Worm (Caenorhabditis elegans): Measurements from ENCODE around the gene fbxa-111.
"Not testable (repeated sequence)": the region's sequence is repeated elsewhere in the genome, so short reads cannot be mapped to it uniquely, and the experiment has no call there.

The fbxa-111 gene

DNA sequence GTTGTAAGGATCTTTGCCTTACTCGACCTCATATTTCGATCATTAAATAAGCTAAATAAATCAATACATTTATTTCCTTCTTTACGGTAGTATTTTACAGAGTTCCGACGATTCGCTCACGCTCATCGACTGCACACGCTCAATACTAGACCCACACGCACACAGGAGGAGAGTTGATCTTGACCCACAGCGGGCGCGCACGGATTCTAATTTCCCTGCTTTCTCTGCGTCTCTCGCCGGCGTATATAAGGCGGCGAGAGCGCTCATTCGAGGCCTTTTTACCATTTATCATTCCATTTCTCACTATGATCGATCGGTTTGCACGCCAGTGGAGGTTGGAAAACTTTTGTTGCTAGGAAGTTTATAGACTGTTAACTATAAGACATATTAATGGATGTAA lies 527 bp upstream of the fbxa-111 start:
- TF ChIP-seq swsn-7 (tag; optimal IDR thresholded peaks at IDR 0.05) = no peak
- TF ChIP-seq unc-98 (GFP tag; IDR thresholded peaks at IDR 0.05) = no peak
- TF ChIP-seq unc-130 (tag; optimal IDR thresholded peaks at IDR 0.05) = no peak
- no peak for TF ChIP-seq nhr-28 (tag; optimal IDR thresholded peaks at IDR 0.05)
- no peak for TF ChIP-seq pag-3 (tag; optimal IDR thresholded peaks at IDR 0.05; ENCODE audit: borderline replicate concordance, insufficient read depth)
- no peak for TF ChIP-seq unc-30 (tag; optimal IDR thresholded peaks at IDR 0.05)
- TF ChIP-seq jun-1 (tag; optimal IDR thresholded peaks at IDR 0.05) = no peak

ce11 chrV:16948011-16948410 lies 1.5 kb downstream of the fbxa-111 start, which contains the start of gene fbxa-112:
Gene fbxa-112, minus strand, starts transcription at chrV:16948111.
- not testable (repeated sequence) for TF ChIP-seq ceh-63 (GFP tag; optimal IDR thresholded peaks at IDR 0.05); pqm-1 (tag; optimal IDR thresholded peaks at IDR 0.05); nhr-76 (tag; optimal IDR thresholded peaks at IDR 0.05)

DNA sequence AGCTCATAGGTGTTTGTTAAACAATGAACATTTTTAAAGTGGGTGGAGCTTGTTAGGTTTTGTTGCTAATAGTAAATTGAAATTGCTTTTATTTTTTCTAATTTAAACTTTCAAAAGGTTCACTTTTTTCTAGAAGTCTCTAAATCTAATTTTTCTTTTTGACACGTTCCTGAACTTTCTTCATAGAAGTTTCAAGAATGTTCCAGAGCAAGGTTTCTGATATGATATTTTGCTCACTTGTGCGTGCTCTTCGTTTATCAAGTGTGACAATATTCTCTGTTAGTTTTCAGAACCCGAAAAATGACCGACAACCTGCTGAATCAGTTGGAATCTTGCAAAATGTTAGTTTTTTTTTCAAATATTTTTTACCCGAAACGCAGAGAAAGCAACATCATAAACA lies 10.8 kb downstream of the fbxa-111 start, which contains the start of gene fbxa-148:
Gene fbxa-148 (plus strand): TSS at position 301 of the 400 bp plus-strand sequence.
- not testable (repeated sequence) for TF ChIP-seq irx-1, egl-27, mdl-1 (tag; optimal IDR thresholded peaks at IDR 0.05)

ce11 chrV:16927345-16927744 lies 22.2 kb downstream of the fbxa-111 start, which contains the start of gene Y102A5C.36:
Gene Y102A5C.36, minus strand, starts transcription at chrV:16927445.
- no peak for TF ChIP-seq mef-2 (tag; optimal IDR thresholded peaks at IDR 0.05)
- TF ChIP-seq dpl-1 (GFP tag; optimal IDR thresholded peaks at IDR 0.05) = no peak

ce11 chrV:16921952-16922351 lies 27.6 kb downstream of the fbxa-111 start, which contains the start of gene Y102A5C.4:
Gene Y102A5C.4, plus strand, starts transcription at chrV:16922252.
- TF ChIP-seq ceh-63 (GFP tag; optimal IDR thresholded peaks at IDR 0.05) = no peak
- TF ChIP-seq snu-23 (GFP tag; optimal IDR thresholded peaks at IDR 0.05) = no peak
- TF ChIP-seq lsy-2 (tag; optimal IDR thresholded peaks at IDR 0.05) = no peak
- TF ChIP-seq ceh-88 (GFP tag; IDR thresholded peaks at IDR 0.05) = no peak

DNA sequence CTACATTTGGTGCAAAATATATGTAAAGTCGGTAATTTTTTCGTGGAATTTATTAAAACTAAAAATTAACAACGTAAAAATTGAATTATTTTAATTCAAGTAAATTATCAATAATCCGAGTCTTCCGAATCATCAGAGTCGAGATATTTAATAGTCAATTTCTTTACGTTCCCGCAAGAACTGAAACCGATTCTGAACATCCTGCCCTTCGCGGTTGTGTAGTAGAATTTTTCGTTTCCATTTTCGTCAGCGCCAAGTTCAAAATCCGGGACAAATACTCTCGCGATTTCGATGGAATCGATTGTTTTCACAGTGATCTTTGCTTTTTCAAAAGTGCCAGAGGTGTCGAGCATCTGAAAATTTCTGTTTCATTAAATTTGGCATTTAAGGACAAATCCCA lies 29.8 kb downstream of the fbxa-111 start:
- TF ChIP-seq efl-1 (optimal IDR thresholded peaks at IDR 0.05) (no peak), efl-1 (GFP tag; optimal IDR thresholded peaks at IDR 0.05 in 1 of 2) (peak in 1 of 2 experiments; percentile 44), tlp-1 (tag; optimal IDR thresholded peaks at IDR 0.05) (no peak), ceh-88 (GFP tag; IDR thresholded peaks at IDR 0.05) (no peak), nhr-19 (GFP tag; conservative IDR thresholded peaks at IDR 0.05) (no peak)

ce11 chrV:16918378-16918777 lies 31.1 kb downstream of the fbxa-111 start, which contains the start of the genes fbxa-206 and Y102A5C.2:
Gene fbxa-206, minus strand, starts transcription at chrV:16918478.
Gene Y102A5C.2, plus strand, starts transcription at chrV:16918731.
- TF ChIP-seq vab-15 (tag; optimal IDR thresholded peaks at IDR 0.05) (no peak), Y116A8C.19 (tag; optimal IDR thresholded peaks at IDR 0.05; ENCODE audit: borderline replicate concordance) (no peak), grh-1 (GFP tag; IDR thresholded peaks at IDR 0.05) (no peak), lir-3 (tag; optimal IDR thresholded peaks at IDR 0.05; ENCODE audit: poor library complexity) (no peak), ces-1 (GFP tag; optimal IDR thresholded peaks at IDR 0.05) (no peak), hlh-17 (GFP tag; optimal IDR thresholded peaks at IDR 0.05; ENCODE audit: borderline replicate concordance) (no peak), nhr-84 (tag; optimal IDR thresholded peaks at IDR 0.05) (no peak), ceh-88 (GFP tag; IDR thresholded peaks at IDR 0.05) (no peak)

Measured in whole organism, L1 larva.